Worm (Caenorhabditis elegans) whole organism, mixed stage, embryonic: ENCODE measurements around the gene mvb-12.

Experiments used
- blmp-1 ChIP-seq: fragments of 150-350 bp; optimal IDR thresholded peaks from 2 replicates; lab custom pipeline; 2014; ENCODE audit warnings: missing biosample characterization, missing genetic modification characterization
- ceh-43 ChIP-seq: fragments of 200-800 bp; sonication (Bioruptor generic); optimal IDR thresholded peaks from 2 replicates; lab custom pipeline; 2018; ENCODE audit warnings: mild to moderate bottlenecking, missing genetic modification characterization, moderate library complexity, missing compliant biosample characterization
- ham-2 ChIP-seq: fragments of 200-800 bp; sonication (Bioruptor generic); optimal IDR thresholded peaks from 2 replicates; lab custom pipeline; 2018; ENCODE audit warnings: mild to moderate bottlenecking, missing genetic modification characterization, missing compliant biosample characterization
- mep-1 ChIP-seq: fragments of 150-350 bp; optimal IDR thresholded peaks from 2 replicates; lab custom pipeline; 2017; ENCODE audit warnings: missing biosample characterization, missing genetic modification reagents, missing genetic modification characterization, inconsistent platforms
- nhr-2 ChIP-seq: fragments of 150-350 bp; optimal IDR thresholded peaks from 2 replicates; lab custom pipeline; 2014; ENCODE audit warnings: missing biosample characterization, missing genetic modification characterization
- nhr-28 ChIP-seq: fragments of 150-350 bp; optimal IDR thresholded peaks from 2 replicates; lab custom pipeline; 2014; ENCODE audit warnings: missing biosample characterization, missing genetic modification characterization
- nhr-76 ChIP-seq: sonication (generic microtip); optimal IDR thresholded peaks from 2 replicates; lab custom pipeline; 2017; ENCODE audit warnings: missing biosample characterization, missing genetic modification characterization
- pha-4 ChIP-seq: fragments of 150-350 bp; optimal IDR thresholded peaks from 2 replicates; lab custom pipeline; 2018; ENCODE audit warnings: missing biosample characterization, missing genetic modification reagents, missing genetic modification characterization
- snpc-4 ChIP-seq: fragments of 150-350 bp; optimal IDR thresholded peaks from 2 replicates; lab custom pipeline; 2014; ENCODE audit warnings: missing biosample characterization, missing genetic modification characterization
- unc-39 ChIP-seq: fragments of 150-350 bp; optimal IDR thresholded peaks from 2 replicates; lab custom pipeline; 2014; ENCODE audit warnings: missing biosample characterization, missing genetic modification characterization
- unc-62 ChIP-seq: fragments of 150-350 bp; optimal IDR thresholded peaks from 2 replicates; lab custom pipeline; 2014; ENCODE audit warnings: missing biosample characterization, missing genetic modification reagents, missing genetic modification characterization
- ztf-11 ChIP-seq: fragments of 150-350 bp; optimal IDR thresholded peaks from 2 replicates; lab custom pipeline; 2014; ENCODE audit warnings: missing biosample characterization, missing genetic modification characterization

DNA sequence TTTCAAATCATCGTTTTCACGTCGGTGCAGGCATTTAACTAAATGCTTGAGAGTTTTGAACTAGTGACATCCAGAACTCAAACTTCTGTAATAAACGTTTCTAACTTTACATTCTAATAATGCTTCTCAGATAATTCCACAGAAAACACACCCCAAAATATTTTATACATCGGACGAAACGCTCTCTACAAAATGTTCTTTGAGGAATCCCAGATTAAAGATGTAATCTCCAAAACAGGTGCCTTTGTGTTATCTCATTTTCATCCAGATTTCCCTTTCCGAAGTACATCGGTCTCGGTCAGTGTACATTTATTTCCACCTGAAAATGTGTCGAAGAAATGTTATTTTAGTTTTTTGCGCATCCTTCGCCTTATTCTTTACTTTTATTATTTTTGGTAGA, 25.6 kb upstream of the mvb-12 start, which contains the start of gene C33H5.2:
- no peak for TF ChIP-seq blmp-1
- TF ChIP-seq snpc-4 (tag; lab: Kevin White, UChicago), result no peak
- no peak for TF ChIP-seq ham-2 (GFP tag; lab: Kevin White, UChicago)
- TF ChIP-seq unc-39 (tag; lab: Kevin White, UChicago), result no peak
- TF ChIP-seq ztf-11, result no peak
- no peak for TF ChIP-seq pha-4 (tag; lab: Kevin White, UChicago)
- TF ChIP-seq ceh-43 (GFP tag; lab: Kevin White, UChicago), result no peak
- TF ChIP-seq nhr-28, result no peak
- no peak for TF ChIP-seq nhr-76
- no peak for TF ChIP-seq nhr-2 (tag; lab: Kevin White, UChicago)
- no peak for TF ChIP-seq mep-1
- TF ChIP-seq unc-62 (GFP tag; lab: Kevin White, UChicago), result no peak
